Fruit fly (Drosophila melanogaster) whole organism, pupa: Measurements from ENCODE around the gene CG3557.

Experiments used
- CG10348 ChIP-seq: fragments of 200-800 bp; sonication (Bioruptor generic); IDR thresholded peaks from 2 replicates; pipeline ENCODE4 v1.3.6; 2022; ENCODE audit warnings: missing biosample characterization, missing genetic modification characterization
- CG12605 ChIP-seq: fragments of 200-800 bp; sonication (Bioruptor generic); IDR thresholded peaks from 2 replicates; pipeline ENCODE4 v1.3.6; 2022; ENCODE audit warnings: missing biosample characterization, missing genetic modification characterization
- CG13204 ChIP-seq: fragments of 200-800 bp; sonication (Bioruptor generic); optimal IDR thresholded peaks from 2 replicates; lab custom pipeline; 2018; ENCODE audit warnings: missing biosample characterization, mild to moderate bottlenecking, missing genetic modification characterization, moderate library complexity
- CG14655 ChIP-seq: fragments of 200-800 bp; sonication (Bioruptor generic); optimal IDR thresholded peaks from 3 replicates; lab custom pipeline; 2017; ENCODE audit warnings: mild to moderate bottlenecking, missing biosample characterization, missing genetic modification reagents, missing genetic modification characterization
- CG15710 ChIP-seq: fragments of 200-800 bp; sonication (Bioruptor generic); optimal IDR thresholded peaks from 2 replicates; lab custom pipeline; 2018; ENCODE audit warnings: missing biosample characterization, mild to moderate bottlenecking, missing genetic modification characterization, moderate library complexity
- CG17806 ChIP-seq: fragments of 200-800 bp; sonication (Bioruptor generic); optimal IDR thresholded peaks from 2 replicates; lab custom pipeline; 2018; ENCODE audit warnings: missing biosample characterization, mild to moderate bottlenecking, missing genetic modification characterization, moderate library complexity
- CG32121 ChIP-seq: fragments of 200-800 bp; sonication (Bioruptor generic); IDR thresholded peaks from 2 replicates; pipeline ENCODE4 v1.3.6; 2022; ENCODE audit warnings: missing biosample characterization, missing genetic modification characterization
- CG34367 ChIP-seq: fragments of 200-800 bp; sonication (Bioruptor generic); optimal IDR thresholded peaks from 2 replicates; lab custom pipeline; 2018; ENCODE audit warnings: missing biosample characterization, mild to moderate bottlenecking, missing genetic modification characterization
- CG4496 ChIP-seq: fragments of 200-800 bp; sonication (Bioruptor generic); IDR thresholded peaks from 3 replicates; pipeline ENCODE4 v1.3.6; 2022; ENCODE audit warnings: missing biosample characterization, missing genetic modification characterization
- CG8159 ChIP-seq: fragments of 200-800 bp; sonication (Bioruptor generic); optimal IDR thresholded peaks from 3 replicates; lab custom pipeline; 2018; ENCODE audit warnings: missing biosample characterization, mild to moderate bottlenecking, missing genetic modification characterization, moderate library complexity
- CG8301 ChIP-seq: fragments of 200-800 bp; sonication (Bioruptor generic); optimal IDR thresholded peaks from 2 replicates; lab custom pipeline; 2018; ENCODE audit warnings: missing biosample characterization, mild to moderate bottlenecking, missing genetic modification characterization
- CG9948 ChIP-seq: fragments of 200-800 bp; sonication (Bioruptor generic); optimal IDR thresholded peaks from 2 replicates; lab custom pipeline; 2018; ENCODE audit warnings: missing biosample characterization, mild to moderate bottlenecking, missing genetic modification characterization, moderate library complexity
- D1 ChIP-seq: fragments of 200-800 bp; sonication (Bioruptor generic); optimal IDR thresholded peaks from 2 replicates; lab custom pipeline; 2018; ENCODE audit warnings: missing biosample characterization, mild to moderate bottlenecking, missing genetic modification characterization, moderate library complexity
- EcR ChIP-seq: fragments of 200-800 bp; sonication (Bioruptor generic); optimal IDR thresholded peaks from 3 replicates; lab custom pipeline; 2019; ENCODE audit warnings: missing biosample characterization, missing genetic modification characterization, mild to moderate bottlenecking, moderate library complexity, missing genetic modification reagents
- Ets98B ChIP-seq: fragments of 200-800 bp; sonication (Bioruptor generic); IDR thresholded peaks from 2 replicates; pipeline ENCODE4 v1.3.6; 2022; ENCODE audit warnings: missing biosample characterization, missing genetic modification characterization
- Pif1A ChIP-seq: fragments of 200-800 bp; sonication (Bioruptor generic); optimal IDR thresholded peaks from 3 replicates; lab custom pipeline; 2016; ENCODE audit warnings: missing biosample characterization, missing genetic modification characterization
- Pif1B ChIP-seq: fragments of 200-800 bp; sonication (Bioruptor generic); optimal IDR thresholded peaks from 3 replicates; lab custom pipeline; 2016; ENCODE audit warnings: missing biosample characterization, missing genetic modification characterization
- Snoo ChIP-seq: fragments of 200-800 bp; sonication (Bioruptor generic); optimal IDR thresholded peaks from 3 replicates; lab custom pipeline; 2017; ENCODE audit warnings: missing biosample characterization, mild to moderate bottlenecking, missing genetic modification characterization, inconsistent platforms
- fd96Ca ChIP-seq: fragments of 200-800 bp; sonication (Bioruptor generic); IDR thresholded peaks from 3 replicates; pipeline ENCODE4 v1.3.6; 2022; ENCODE audit warnings: missing biosample characterization, missing genetic modification characterization
- gl ChIP-seq: fragments of 200-800 bp; sonication (Bioruptor generic); optimal IDR thresholded peaks from 2 replicates; lab custom pipeline; 2018; ENCODE audit warnings: missing biosample characterization, mild to moderate bottlenecking, missing genetic modification characterization
- rn ChIP-seq: fragments of 200-800 bp; sonication (Bioruptor generic); IDR thresholded peaks from 2 replicates; pipeline ENCODE4 v1.3.6; 2022; ENCODE audit warnings: missing biosample characterization, missing genetic modification characterization

The CG3557 gene

dm6 chr2L:2424497-2424896, 38.9 kb upstream of the CG3557 start, which contains the start of gene CG44139:
Gene CG44139, plus strand, starts transcription at chr2L:2424797.
- TF ChIP-seq Pif1B (no peak), EcR (no peak), CG34367 (no peak), CG8159 (tag; lab: Kevin White, UChicago) (no peak), gl (tag; lab: Kevin White, UChicago) (no peak), CG9948 (tag; lab: Kevin White, UChicago) (no peak)

- TF ChIP-seq Pif1B (peak; percentile 43), CG17806 (no peak), CG10348 (GFP tag; lab: Robert Waterston, UW) (no peak), CG9948 (tag; lab: Kevin White, UChicago) (peak; percentile 50), CG8159 (tag; lab: Kevin White, UChicago) (peak; percentile 57), Pif1A (no peak), fd96Ca (no peak), CG8301 (tag; lab: Kevin White, UChicago) (peak; percentile 50), EcR (no peak), rn (no peak), D1 (tag; lab: Kevin White, UChicago) (no peak), CG4496 (peak; percentile 62; the same call in 2 of the 3 replicates), Ets98B (GFP tag; lab: Robert Waterston, UW) (peak; percentile 56; the same call in 1 of the 2 replicates), CG14655 (GFP tag; lab: Kevin White, UChicago) (peak; percentile 37), gl (tag; lab: Kevin White, UChicago) (no peak), Snoo (tag; lab: Kevin White, UChicago) (no peak), CG13204 (no peak), CG15710 (no peak), CG32121 (GFP tag; lab: Robert Waterston, UW) (peak; percentile 32; the same call in 1 of the 2 replicates), CG12605 (GFP tag; lab: Robert Waterston, UW) (no peak), CG34367 (peak; percentile 32)
Measured at dm6 chr2L:2420490-2420889, 34.9 kb upstream of the CG3557 start, which contains the start of gene CG9886. Gene CG9886, plus strand, starts transcription at chr2L:2420830.

- TF ChIP-seq EcR = no peak
- TF ChIP-seq CG9948 (tag; lab: Kevin White, UChicago) = no peak
- no peak for TF ChIP-seq D1 (tag; lab: Kevin White, UChicago)
- TF ChIP-seq gl (tag; lab: Kevin White, UChicago) = no peak
- TF ChIP-seq CG14655 (GFP tag; lab: Kevin White, UChicago) = no peak
- TF ChIP-seq CG8301 (tag; lab: Kevin White, UChicago) = no peak
- no peak for TF ChIP-seq CG34367
- TF ChIP-seq fd96Ca = no peak
- TF ChIP-seq Snoo (tag; lab: Kevin White, UChicago) = no peak
- no peak for TF ChIP-seq CG32121 (GFP tag; lab: Robert Waterston, UW)
- TF ChIP-seq CG10348 (GFP tag; lab: Robert Waterston, UW) = no peak
- TF ChIP-seq CG15710 = no peak
- TF ChIP-seq Pif1B = no peak
- TF ChIP-seq rn = no peak
- no peak for TF ChIP-seq Pif1A
- TF ChIP-seq Ets98B (GFP tag; lab: Robert Waterston, UW) = no peak
Measured at dm6 chr2L:2419913-2420312, 34.3 kb upstream of the CG3557 start, which contains the start of gene CG34447. Gene CG34447, minus strand, starts transcription at chr2L:2420013.

dm6 chr2L:2417865-2418264, 32.3 kb upstream of the CG3557 start, which contains the start of gene CG34448:
Gene CG34448, minus strand, starts transcription at chr2L:2417965.
- no peak for TF ChIP-seq CG9948 (tag; lab: Kevin White, UChicago)
- TF ChIP-seq CG17806 = no peak
- TF ChIP-seq Pif1B = no peak
- TF ChIP-seq CG10348 (GFP tag; lab: Robert Waterston, UW) = no peak
- TF ChIP-seq rn = no peak
- TF ChIP-seq fd96Ca = no peak

dm6 chr2L:2416620-2417019, 31.0 kb upstream of the CG3557 start, which contains the start of gene CG31948:
Gene CG31948, minus strand, starts transcription at chr2L:2416720.
- TF ChIP-seq CG8159 (tag; lab: Kevin White, UChicago) (no peak), CG15710 (no peak), CG10348 (GFP tag; lab: Robert Waterston, UW) (no peak), CG32121 (GFP tag; lab: Robert Waterston, UW) (no peak), CG34367 (no peak), rn (no peak), Ets98B (GFP tag; lab: Robert Waterston, UW) (no peak), CG8301 (tag; lab: Kevin White, UChicago) (no peak), gl (tag; lab: Kevin White, UChicago) (no peak), CG9948 (tag; lab: Kevin White, UChicago) (no peak), CG12605 (GFP tag; lab: Robert Waterston, UW) (no peak), CG4496 (no peak), Pif1A (no peak), D1 (tag; lab: Kevin White, UChicago) (no peak), CG14655 (GFP tag; lab: Kevin White, UChicago) (no peak), fd96Ca (no peak), CG13204 (no peak), EcR (no peak)

dm6 chr2L:2415109-2415508, 29.5 kb upstream of the CG3557 start, which contains the start of gene CG18641:
Gene CG18641, minus strand, starts transcription at chr2L:2415322.
- TF ChIP-seq CG8159 (tag; lab: Kevin White, UChicago) (no peak), Ets98B (GFP tag; lab: Robert Waterston, UW) (no peak; the same call in 1 of the 2 replicates), Pif1B (no peak), D1 (tag; lab: Kevin White, UChicago) (no peak), CG15710 (no peak), Pif1A (no peak), CG10348 (GFP tag; lab: Robert Waterston, UW) (no peak), CG8301 (tag; lab: Kevin White, UChicago) (no peak), CG32121 (GFP tag; lab: Robert Waterston, UW) (no peak; the same call in 1 of the 2 replicates), fd96Ca (no peak), CG9948 (tag; lab: Kevin White, UChicago) (no peak), CG4496 (no peak), CG14655 (GFP tag; lab: Kevin White, UChicago) (no peak), gl (tag; lab: Kevin White, UChicago) (no peak), CG12605 (GFP tag; lab: Robert Waterston, UW) (no peak)
